Worm (Caenorhabditis elegans) whole organism, L1 larva: ENCODE results near the gene srxa-11.

Experiments used
- aly-2 ChIP-seq: fragments of 150-350 bp; optimal IDR thresholded peaks from 2 replicates; lab custom pipeline; 2014; ENCODE audit warnings: missing biosample characterization, missing genetic modification characterization
- ama-1 ChIP-seq: fragments of 150-350 bp; optimal IDR thresholded peaks from 2 replicates; lab custom pipeline; 2014
- fkh-4 ChIP-seq: sonication (generic microtip); optimal IDR thresholded peaks from 2 replicates; lab custom pipeline; 2016; ENCODE audit warnings: missing compliant biosample characterization, missing genetic modification characterization, borderline replicate concordance
- fkh-8 ChIP-seq: sonication (generic microtip); optimal IDR thresholded peaks from 2 replicates; lab custom pipeline; 2016; ENCODE audit warnings: mild to moderate bottlenecking, missing genetic modification characterization, missing compliant biosample characterization
- mdl-1 ChIP-seq, 2 experiments: fragments of 150-350 bp; optimal IDR thresholded peaks; 2 replicates each; lab custom pipeline; 2014 to 2017; ENCODE audit warnings: missing biosample characterization in 2 of 2, missing genetic modification characterization in 2 of 2, inconsistent platforms in 1 of 2
- nhr-11 ChIP-seq: fragments of 150-350 bp; optimal IDR thresholded peaks from 2 replicates; lab custom pipeline; 2014; ENCODE audit warnings: missing biosample characterization, missing genetic modification characterization
- nhr-77 ChIP-seq: fragments of 150-350 bp; optimal IDR thresholded peaks from 2 replicates; lab custom pipeline; 2014; ENCODE audit warnings: missing biosample characterization, missing genetic modification characterization
- pag-3 ChIP-seq: sonication (generic microtip); optimal IDR thresholded peaks from 2 replicates; lab custom pipeline; 2017; ENCODE audit warnings: missing genetic modification characterization, mild to moderate bottlenecking, missing compliant biosample characterization, antibody characterized with exemption, borderline replicate concordance; ENCODE audit not compliant: insufficient read depth
- snpc-4 ChIP-seq: fragments of 150-350 bp; optimal IDR thresholded peaks from 2 replicates; lab custom pipeline; 2014; ENCODE audit warnings: missing biosample characterization, missing genetic modification characterization
- unc-62 ChIP-seq: fragments of 150-350 bp; optimal IDR thresholded peaks from 2 replicates; lab custom pipeline; 2014; ENCODE audit warnings: missing biosample characterization, missing genetic modification reagents, missing genetic modification characterization
- ztf-4 ChIP-seq: fragments of 150-350 bp; optimal IDR thresholded peaks from 2 replicates; lab custom pipeline; 2014; ENCODE audit warnings: missing biosample characterization, missing genetic modification characterization

ce11 chrV:13889516-13889915 is 34.4 kb upstream of the srxa-11 start, which contains the start of gene spp-12:
- TF ChIP-seq fkh-4 (tag; lab: Kevin White, UChicago), result no peak
- no peak for TF ChIP-seq ama-1 (lab: Kevin White, UChicago)
- TF ChIP-seq fkh-8, result no peak
- no peak for TF ChIP-seq mdl-1 (tag; optimal IDR thresholded peaks at IDR 0.05; lab: Kevin White, UChicago)
- no peak for TF ChIP-seq nhr-11 (tag; lab: Kevin White, UChicago)
- no peak for TF ChIP-seq pag-3 (tag; lab: Kevin White, UChicago)
- no peak for TF ChIP-seq ztf-4 (tag; lab: Kevin White, UChicago)
- TF ChIP-seq unc-62 (GFP tag; lab: Kevin White, UChicago), result no peak
- no peak for TF ChIP-seq nhr-77 (tag; lab: Kevin White, UChicago)
- no peak for TF ChIP-seq snpc-4
- TF ChIP-seq aly-2 (tag; lab: Kevin White, UChicago), result no peak
